Worm (Caenorhabditis elegans): ENCODE results near the gene rps-1.

Gene rps-1

DNA sequence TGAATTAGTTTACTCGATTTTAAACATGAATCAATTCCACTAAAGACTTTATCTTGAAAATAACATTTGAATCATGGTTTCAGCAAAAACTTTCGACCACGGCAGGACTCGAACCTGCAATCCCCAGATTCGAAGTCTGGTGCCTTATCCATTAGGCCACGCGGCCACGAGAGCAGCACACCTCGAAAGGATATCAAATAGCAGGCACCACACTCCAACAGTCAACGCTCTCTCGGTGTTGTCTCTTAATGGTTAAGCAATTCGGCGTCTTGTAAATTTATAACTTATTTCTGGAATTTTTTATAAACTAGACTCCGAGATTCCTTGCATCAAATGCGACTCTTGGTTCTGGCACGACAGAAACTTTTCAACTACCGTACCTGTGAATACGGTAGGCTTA, 4.9 kb upstream of the rps-1 start (continued):
- TF ChIP-seq spr-1 (tag; optimal IDR thresholded peaks at IDR 0.05) (peak; percentile 82), mxl-3 (GFP tag; optimal IDR thresholded peaks at IDR 0.05) (no peak), attf-4 (tag; optimal IDR thresholded peaks at IDR 0.05) (no peak), madf-9 (GFP tag; conservative IDR thresholded peaks at IDR 0.05) (peak; percentile 52; the same call in 1 of the 2 replicates), Y5F2A.4 (GFP tag; optimal IDR thresholded peaks at IDR 0.05) (peak; percentile 77), vab-7 (GFP tag; IDR thresholded peaks at IDR 0.05) (peak; percentile 85), zfp-2 (tag; optimal IDR thresholded peaks at IDR 0.05) (peak; percentile 50), dve-1 (tag; optimal IDR thresholded peaks at IDR 0.05; ENCODE audit: insufficient read depth) (peak; percentile 67), nhr-77 (tag; optimal IDR thresholded peaks at IDR 0.05) (no peak), unc-130 (GFP tag; optimal IDR thresholded peaks at IDR 0.05) (peak; percentile 45), aha-1 (tag) (peak; percentile 35), hlh-11 (tag; optimal IDR thresholded peaks at IDR 0.05) (peak; percentile 48), ces-1 (GFP tag; optimal IDR thresholded peaks at IDR 0.05) (no peak), R02D3.7 (tag; optimal IDR thresholded peaks at IDR 0.05) (no peak), nhr-41 (GFP tag; IDR thresholded peaks at IDR 0.05) (0 out of 2 replicates have a peak, but pooled peaks have one; percentile 36), pqm-1 (tag; optimal IDR thresholded peaks at IDR 0.05) (no peak), ceh-44 (GFP tag; IDR thresholded peaks at IDR 0.05) (peak; percentile 87), lin-38 (GFP tag; IDR thresholded peaks at IDR 0.05) (peak; percentile 77), cey-2 (tag; optimal IDR thresholded peaks at IDR 0.05; ENCODE audit: borderline replicate concordance, insufficient read depth) (no peak), egl-43 (GFP tag; IDR thresholded peaks at IDR 0.05) (peak; percentile 91), madf-5 (GFP tag; IDR thresholded peaks at IDR 0.05) (peak; percentile 29 to 88; a peak in 3 of 4 replicates), lir-3 (tag; optimal IDR thresholded peaks at IDR 0.05) (peak; percentile 59), skn-1 (tag; optimal IDR thresholded peaks at IDR 0.05) (no peak), nhr-76 (tag; optimal IDR thresholded peaks at IDR 0.05) (no peak), aly-2 (tag; optimal IDR thresholded peaks at IDR 0.05) (peak; percentile 58), spr-3 (GFP tag; optimal IDR thresholded peaks at IDR 0.05) (peak; percentile 84), ama-1 (optimal IDR thresholded peaks at IDR 0.05) (no peak), nhr-10 (tag; optimal IDR thresholded peaks at IDR 0.05) (no peak), php-3 (GFP tag; IDR thresholded peaks at IDR 0.05) (peak; percentile 35; the same call in 1 of the 2 replicates), daf-12 (tag; optimal IDR thresholded peaks at IDR 0.05) (no peak), F26F4.8 (GFP tag; conservative IDR thresholded peaks at IDR 0.05) (peak; percentile 78; the same call in 1 of the 2 replicates), ztf-11 (tag; optimal IDR thresholded peaks at IDR 0.05) (no peak), ceh-82 (tag; optimal IDR thresholded peaks at IDR 0.05) (no peak), mdt-29 (GFP tag; IDR thresholded peaks at IDR 0.05) (peak; percentile 81), lin-39 (tag; optimal IDR thresholded peaks at IDR 0.05) (no peak), daf-8 (GFP tag; IDR thresholded peaks at IDR 0.05) (no peak; the same call in 1 of the 2 replicates), lin-29 (GFP tag; IDR thresholded peaks at IDR 0.05) (no peak), jun-1 (tag; optimal IDR thresholded peaks at IDR 0.05) (no peak), ctbp-1 (GFP tag; IDR thresholded peaks at IDR 0.05) (peak; percentile 87), Y75B8A.6 (GFP tag; IDR thresholded peaks at IDR 0.05) (0 out of 2 replicates have a peak, but pooled peaks have one; percentile 54), zip-2 (tag; optimal IDR thresholded peaks at IDR 0.05) (no peak), saeg-2 (GFP tag; IDR thresholded peaks at IDR 0.05) (peak; percentile 48; the same call in 1 of the 2 replicates), ZK546.5 (tag; optimal IDR thresholded peaks at IDR 0.05) (no peak), set-16 (GFP tag; IDR thresholded peaks at IDR 0.05) (no peak), pha-4 (GFP tag; IDR thresholded peaks at IDR 0.05) (peak; percentile 75), pha-4 (tag; optimal IDR thresholded peaks at IDR 0.05) (no peak), nhr-48 (tag; optimal IDR thresholded peaks at IDR 0.05) (peak; percentile 80), mep-1 (tag; optimal IDR thresholded peaks at IDR 0.05) (peak; percentile 75), ceh-20 (GFP tag; IDR thresholded peaks at IDR 0.05) (no peak), lim-7 (GFP tag; IDR thresholded peaks at IDR 0.05) (peak; percentile 84), mes-2 (tag; optimal IDR thresholded peaks at IDR 0.05; ENCODE audit: poor library complexity, severe bottlenecking) (peak; percentile 84), daf-19 (GFP tag; conservative IDR thresholded peaks at IDR 0.05) (peak; percentile 73)

All from whole organism, L4 larva.